Fruit fly (Drosophila melanogaster) whole organism, embryonic: Measurements from ENCODE around the gene CG6287.
A peak's percentile ranks its signal among the peaks of the same experiment; 100 is the strongest.

Experiments used
- B-H1 ChIP-seq: fragments of 200-800 bp; sonication (Bioruptor generic); IDR thresholded peaks from 3 replicates; pipeline ENCODE4 v1.3.6; 2022; ENCODE audit warnings: missing biosample characterization, missing genetic modification characterization
- Bgb ChIP-seq: fragments of 200-800 bp; sonication (Bioruptor generic); IDR thresholded peaks from 2 replicates; pipeline ENCODE4 v1.3.6; 2022; ENCODE audit warnings: missing biosample characterization, missing genetic modification characterization; ENCODE audit not compliant: partially characterized antibody
- CG10267 ChIP-seq: fragments of 200-800 bp; sonication (Bioruptor generic); optimal IDR thresholded peaks from 2 replicates; lab custom pipeline; 2018; ENCODE audit warnings: missing biosample characterization, mild to moderate bottlenecking, missing genetic modification characterization, moderate library complexity
- CG10366 ChIP-seq: fragments of 200-800 bp; sonication (Bioruptor generic); IDR thresholded peaks from 2 replicates; pipeline ENCODE4 v1.3.6; 2022; ENCODE audit warnings: missing biosample characterization, missing genetic modification characterization
- CG10543 ChIP-seq: fragments of 200-800 bp; sonication (Bioruptor generic); optimal IDR thresholded peaks from 3 replicates; lab custom pipeline; 2017; ENCODE audit warnings: missing biosample characterization, mild to moderate bottlenecking, missing genetic modification characterization, moderate library complexity
- CG12155 ChIP-seq: fragments of 200-800 bp; sonication (Bioruptor generic); optimal IDR thresholded peaks from 3 replicates; lab custom pipeline; 2016; ENCODE audit warnings: missing biosample characterization, missing genetic modification characterization
- CG12219 ChIP-seq: fragments of 200-800 bp; sonication (Bioruptor generic); optimal IDR thresholded peaks from 3 replicates; lab custom pipeline; 2018; ENCODE audit warnings: missing biosample characterization, mild to moderate bottlenecking, missing genetic modification characterization
- CG13775 ChIP-seq: fragments of 200-800 bp; sonication (Bioruptor generic); optimal IDR thresholded peaks from 3 replicates; lab custom pipeline; 2017; ENCODE audit warnings: missing biosample characterization, mild to moderate bottlenecking, missing genetic modification characterization
- CG1602 ChIP-seq: fragments of 200-800 bp; sonication (Bioruptor generic); optimal IDR thresholded peaks from 3 replicates; lab custom pipeline; 2016; ENCODE audit warnings: missing biosample characterization, missing genetic modification characterization
- CG1647 ChIP-seq: fragments of 200-800 bp; sonication (Bioruptor generic); optimal IDR thresholded peaks from 3 replicates; lab custom pipeline; 2016; ENCODE audit warnings: missing biosample characterization, missing genetic modification characterization
- CG17568 ChIP-seq: fragments of 200-800 bp; sonication (Bioruptor generic); optimal IDR thresholded peaks from 2 replicates; lab custom pipeline; 2018; ENCODE audit warnings: missing biosample characterization, mild to moderate bottlenecking, missing genetic modification characterization, moderate library complexity
- CG18619 ChIP-seq: fragments of 200-800 bp; sonication (Bioruptor generic); optimal IDR thresholded peaks from 3 replicates; lab custom pipeline; 2017; ENCODE audit warnings: missing biosample characterization, mild to moderate bottlenecking, missing genetic modification characterization
- CG3726 ChIP-seq: fragments of 200-800 bp; sonication (Bioruptor generic); IDR thresholded peaks from 3 replicates; pipeline ENCODE4, ENCODE4 v1.3.6; 2022; ENCODE audit warnings: missing biosample characterization, missing genetic modification characterization
- CG3838 ChIP-seq: fragments of 200-800 bp; sonication (Bioruptor generic); optimal IDR thresholded peaks from 3 replicates; lab custom pipeline; 2016; ENCODE audit warnings: missing biosample characterization, missing genetic modification characterization
- CG3847 ChIP-seq: fragments of 200-800 bp; sonication (Bioruptor generic); IDR thresholded peaks from 2 replicates; pipeline ENCODE4 v1.3.6; 2022; ENCODE audit warnings: missing biosample characterization, missing genetic modification characterization
- CG4820 ChIP-seq: fragments of 200-800 bp; sonication (Bioruptor generic); optimal IDR thresholded peaks from 3 replicates; lab custom pipeline; 2016; ENCODE audit warnings: missing biosample characterization, missing genetic modification characterization
- CG6654 ChIP-seq: fragments of 200-800 bp; sonication (Bioruptor generic); optimal IDR thresholded peaks from 2 replicates; lab custom pipeline; 2017; ENCODE audit warnings: missing biosample characterization, mild to moderate bottlenecking, missing genetic modification characterization
- CG7786 ChIP-seq: fragments of 200-800 bp; sonication (Bioruptor generic); optimal IDR thresholded peaks from 2 replicates; lab custom pipeline; 2016; ENCODE audit warnings: missing biosample characterization, missing genetic modification characterization
- CG8281 ChIP-seq: fragments of 200-800 bp; sonication (Bioruptor generic); optimal IDR thresholded peaks from 2 replicates; lab custom pipeline; 2018; ENCODE audit warnings: missing biosample characterization, mild to moderate bottlenecking, missing genetic modification characterization, moderate library complexity
- D19B ChIP-seq: fragments of 200-800 bp; sonication (Bioruptor generic); optimal IDR thresholded peaks from 2 replicates; lab custom pipeline; 2017; ENCODE audit warnings: missing biosample characterization, mild to moderate bottlenecking, missing genetic modification characterization
- Dbx ChIP-seq: fragments of 200-800 bp; sonication (Bioruptor generic); IDR thresholded peaks from 3 replicates; pipeline ENCODE4 v1.3.6; 2022; ENCODE audit warnings: missing biosample characterization, missing genetic modification characterization
- Doc3 ChIP-seq: fragments of 200-800 bp; sonication (Bioruptor generic); IDR thresholded peaks from 3 replicates; pipeline ENCODE4 v1.3.6; 2022; ENCODE audit warnings: missing biosample characterization, missing genetic modification characterization; ENCODE audit not compliant: partially characterized antibody
- Elba2 ChIP-seq: fragments of 200-800 bp; sonication (Bioruptor generic); optimal IDR thresholded peaks from 3 replicates; lab custom pipeline; 2016; ENCODE audit warnings: missing biosample characterization, missing genetic modification characterization
- GATAe ChIP-seq: fragments of 200-800 bp; sonication (Bioruptor generic); conservative IDR thresholded peaks from 2 replicates; pipeline ENCODE4 v1.3.6; 2022; ENCODE audit warnings: missing biosample characterization, missing genetic modification characterization
- Hsf ChIP-seq: fragments of 200-800 bp; sonication (Bioruptor generic); optimal IDR thresholded peaks from 3 replicates; lab custom pipeline; 2016; ENCODE audit warnings: missing biosample characterization, missing genetic modification characterization
- Kr ChIP-seq: fragments of 200-800 bp; sonication (Bioruptor generic); optimal IDR thresholded peaks from 2 replicates; lab custom pipeline; 2017; ENCODE audit warnings: missing biosample characterization, mild to moderate bottlenecking, missing genetic modification characterization
- Mes4 ChIP-seq: fragments of 200-800 bp; sonication (Bioruptor generic); optimal IDR thresholded peaks from 2 replicates; lab custom pipeline; 2016; ENCODE audit warnings: missing biosample characterization, missing genetic modification characterization
- TFAM ChIP-seq: fragments of 200-800 bp; sonication (Bioruptor generic); optimal IDR thresholded peaks from 2 replicates; lab custom pipeline; 2017; ENCODE audit warnings: missing biosample characterization, missing genetic modification characterization, inconsistent platforms
- bigmax ChIP-seq: fragments of 200-800 bp; sonication (Bioruptor generic); optimal IDR thresholded peaks from 2 replicates; lab custom pipeline; 2018; ENCODE audit warnings: missing biosample characterization, mild to moderate bottlenecking, missing genetic modification characterization
- crp ChIP-seq, 2 experiments: fragments of 200-800 bp; sonication (Bioruptor generic); optimal IDR thresholded peaks; 2 replicates in 1 of 2; 3 replicates in 1 of 2; lab custom pipeline; 2017; ENCODE audit warnings: missing biosample characterization in 2 of 2, missing genetic modification characterization in 2 of 2, mild to moderate bottlenecking in 1 of 2, moderate library complexity in 1 of 2
- disco-r ChIP-seq: fragments of 200-800 bp; sonication (Bioruptor generic); optimal IDR thresholded peaks from 2 replicates; lab custom pipeline; 2016; ENCODE audit warnings: missing biosample characterization, missing genetic modification characterization
- ewg ChIP-seq: fragments of 200-800 bp; sonication (Bioruptor generic); optimal IDR thresholded peaks from 3 replicates; lab custom pipeline; 2017; ENCODE audit warnings: mild to moderate bottlenecking, missing biosample characterization, missing genetic modification reagents, missing genetic modification characterization
- eyg ChIP-seq: fragments of 200-800 bp; sonication (Bioruptor generic); optimal IDR thresholded peaks from 3 replicates; lab custom pipeline; 2016; ENCODE audit warnings: missing biosample characterization, missing genetic modification characterization
- fd102C ChIP-seq: fragments of 200-800 bp; sonication (Bioruptor generic); optimal IDR thresholded peaks from 2 replicates; lab custom pipeline; 2018; ENCODE audit warnings: missing biosample characterization, mild to moderate bottlenecking, missing genetic modification characterization, moderate library complexity
- fd96Cb ChIP-seq: fragments of 200-800 bp; sonication (Bioruptor generic); optimal IDR thresholded peaks from 2 replicates; lab custom pipeline; 2018; ENCODE audit warnings: missing biosample characterization, mild to moderate bottlenecking, missing genetic modification characterization, moderate library complexity
- gem ChIP-seq: fragments of 200-800 bp; sonication (Bioruptor generic); optimal IDR thresholded peaks from 2 replicates; lab custom pipeline; 2019; ENCODE audit warnings: missing biosample characterization, mild to moderate bottlenecking, missing genetic modification characterization, moderate library complexity
- ham ChIP-seq: fragments of 200-800 bp; sonication (Bioruptor generic); IDR thresholded peaks from 2 replicates; pipeline ENCODE4 v1.3.6; 2022; ENCODE audit warnings: missing biosample characterization, missing genetic modification characterization
- hbn ChIP-seq: fragments of 200-800 bp; sonication (Bioruptor generic); IDR thresholded peaks from 2 replicates; pipeline ENCODE4 v1.3.6; 2022; ENCODE audit warnings: missing biosample characterization, missing genetic modification characterization; ENCODE audit not compliant: partially characterized antibody
- knrl ChIP-seq: fragments of 200-800 bp; sonication (Bioruptor generic); IDR thresholded peaks from 3 replicates; pipeline ENCODE4 v1.3.6; 2022; ENCODE audit warnings: missing biosample characterization, missing genetic modification characterization; ENCODE audit not compliant: partially characterized antibody
- mld ChIP-seq: fragments of 200-800 bp; sonication (Bioruptor generic); IDR thresholded peaks from 3 replicates; pipeline ENCODE4 v1.3.6; 2022; ENCODE audit warnings: missing biosample characterization, missing genetic modification characterization; ENCODE audit not compliant: partially characterized antibody
- nmo ChIP-seq: fragments of 200-800 bp; sonication (Bioruptor generic); optimal IDR thresholded peaks from 2 replicates; lab custom pipeline; 2018; ENCODE audit warnings: missing biosample characterization, mild to moderate bottlenecking, missing genetic modification characterization, moderate library complexity
- org-1 ChIP-seq: fragments of 200-800 bp; sonication (Bioruptor generic); optimal IDR thresholded peaks from 2 replicates; lab custom pipeline; 2017; ENCODE audit warnings: missing biosample characterization, missing genetic modification characterization
- pum ChIP-seq: fragments of 200-800 bp; sonication (Bioruptor generic); optimal IDR thresholded peaks from 2 replicates; lab custom pipeline; 2016; ENCODE audit warnings: missing biosample characterization, missing genetic modification characterization
- sd ChIP-seq: fragments of 200-800 bp; sonication (Bioruptor generic); optimal IDR thresholded peaks from 3 replicates; lab custom pipeline; 2018; ENCODE audit warnings: missing biosample characterization, mild to moderate bottlenecking, missing genetic modification characterization, moderate library complexity
- seq ChIP-seq: fragments of 200-800 bp; sonication (Bioruptor generic); IDR thresholded peaks from 2 replicates; pipeline ENCODE4 v1.3.6; 2022; ENCODE audit warnings: missing biosample characterization, missing genetic modification characterization
- zfh2 ChIP-seq: fragments of 200-800 bp; sonication (Bioruptor generic); optimal IDR thresholded peaks from 2 replicates; lab custom pipeline; 2016; ENCODE audit warnings: missing biosample characterization, missing genetic modification characterization

CG6287 gene

dm6 chr2L:11203494-11204010 is 48.0 kb upstream of the CG6287 start, which contains the start of gene Ca-beta (continued):
- TF ChIP-seq CG10543 (GFP tag; lab: Kevin White, UChicago), result peak; percentile 71
- no peak for TF ChIP-seq B-H1 (GFP tag; lab: Robert Waterston, UW)
- TF ChIP-seq CG7786 (GFP tag; lab: Kevin White, UChicago), result peak; percentile 57
- TF ChIP-seq CG10366 (GFP tag; lab: Robert Waterston, UW), result peak; percentile 35; the same call in 1 of the 2 replicates
- peak; percentile 40 for TF ChIP-seq gem (tag; lab: Kevin White, UChicago)
- TF ChIP-seq, all 482 proteins: peak for 149

- no peak for TF ChIP-seq CG6654 (GFP tag; lab: Kevin White, UChicago)
- TF ChIP-seq Dbx (GFP tag; lab: Robert Waterston, UW), result no peak
- no peak for TF ChIP-seq Mes4 (GFP tag; lab: Kevin White, UChicago)
- no peak for TF ChIP-seq Hsf (GFP tag; lab: Kevin White, UChicago)
- no peak for TF ChIP-seq CG12219 (GFP tag; lab: Kevin White, UChicago)
- no peak for TF ChIP-seq Kr
- no peak for TF ChIP-seq zfh2 (GFP tag; lab: Kevin White, UChicago)
- TF ChIP-seq Bgb (GFP tag; lab: Robert Waterston, UW), result no peak
- TF ChIP-seq knrl (GFP tag; lab: Robert Waterston, UW), result no peak
- no peak for TF ChIP-seq seq (GFP tag; lab: Robert Waterston, UW)
- TF ChIP-seq ham, result no peak
These were observed 45.2 kb upstream of the CG6287 start for dm6 chr2L:11200734-11201133.

dm6 chr2L:11199068-11199467 is 43.5 kb upstream of the CG6287 start:
- TF ChIP-seq CG3847 (peak; percentile 42; the same call in 1 of the 2 replicates), fd96Cb (tag; lab: Kevin White, UChicago) (no peak), CG1602 (GFP tag; lab: Kevin White, UChicago) (peak; percentile 20), CG8281 (tag; lab: Kevin White, UChicago) (no peak), CG12155 (GFP tag; lab: Kevin White, UChicago) (peak; percentile 68), CG3726 (no peak), B-H1 (GFP tag; lab: Robert Waterston, UW) (peak; percentile 15; the same call in 2 of the 3 replicates), CG17568 (GFP tag; lab: Kevin White, UChicago) (peak; percentile 28), mld (GFP tag; lab: Robert Waterston, UW) (no peak), Doc3 (GFP tag; lab: Robert Waterston, UW) (no peak), CG4820 (GFP tag; lab: Kevin White, UChicago) (no peak), CG18619 (GFP tag; lab: Kevin White, UChicago) (peak; percentile 64), crp (GFP tag; optimal IDR thresholded peaks at IDR 0.05; lab: Kevin White, UChicago) (no peak), CG10267 (tag; lab: Kevin White, UChicago) (no peak), hbn (no peak), sd (tag; lab: Kevin White, UChicago) (peak; percentile 56), Elba2 (no peak), disco-r (no peak), eyg (no peak), bigmax (GFP tag; lab: Kevin White, UChicago) (no peak), CG13775 (GFP tag; lab: Kevin White, UChicago) (no peak), TFAM (GFP tag; lab: Kevin White, UChicago) (no peak), fd102C (GFP tag; lab: Kevin White, UChicago) (no peak), org-1 (GFP tag; lab: Kevin White, UChicago) (peak; percentile 46), CG1647 (GFP tag; lab: Kevin White, UChicago) (no peak), CG7786 (GFP tag; lab: Kevin White, UChicago) (peak; percentile 4), ewg (GFP tag; lab: Kevin White, UChicago) (no peak), CG3838 (GFP tag; lab: Kevin White, UChicago) (no peak), GATAe (GFP tag; lab: Robert Waterston, UW) (no peak), pum (GFP tag; lab: Kevin White, UChicago) (no peak), nmo (GFP tag; lab: Kevin White, UChicago) (peak; percentile 10), D19B (GFP tag; lab: Kevin White, UChicago) (peak; percentile 31), zfh2 (GFP tag; lab: Kevin White, UChicago) (peak; percentile 71)
